Worm (Caenorhabditis elegans) whole organism, midembryonic: ENCODE data around the gene acs-22.

Experiments
- T22C8.4 ChIP-seq: fragments of 200-800 bp; sonication (Bioruptor generic); IDR thresholded peaks from 2 replicates; pipeline ENCODE4 v1.3.6; 2022; ENCODE audit warnings: missing genetic modification characterization, missing compliant biosample characterization
- flt-1 ChIP-seq: fragments of 200-800 bp; sonication (Bioruptor generic); IDR thresholded peaks from 2 replicates; pipeline ENCODE4 v1.3.6; 2022; ENCODE audit warnings: missing genetic modification characterization, missing compliant biosample characterization
- klf-2 ChIP-seq: fragments of 200-800 bp; sonication (Bioruptor generic); conservative IDR thresholded peaks from 2 replicates; pipeline ENCODE4 v1.3.6; 2022; ENCODE audit warnings: missing genetic modification reagents, missing genetic modification characterization, missing compliant biosample characterization
- med-1 ChIP-seq: sonication (generic microtip); optimal IDR thresholded peaks from 2 replicates; lab custom pipeline; 2017; ENCODE audit warnings: missing genetic modification characterization, mild to moderate bottlenecking, missing compliant biosample characterization, antibody characterized with exemption, missing genetic modification reagents; ENCODE audit not compliant: insufficient read depth
- ref-1 ChIP-seq: fragments of 200-800 bp; sonication (Bioruptor generic); conservative IDR thresholded peaks from 2 replicates; pipeline ENCODE4 v1.3.6; 2022; ENCODE audit warnings: missing genetic modification reagents, missing genetic modification characterization, missing compliant biosample characterization
- tab-1 ChIP-seq: fragments of 200-800 bp; sonication (Bioruptor generic); IDR thresholded peaks from 2 replicates; pipeline ENCODE4 v1.3.6; 2022; ENCODE audit warnings: missing genetic modification characterization, missing compliant biosample characterization
- ztf-29 ChIP-seq: fragments of 200-800 bp; sonication (Bioruptor generic); IDR thresholded peaks from 2 replicates; pipeline ENCODE4 v1.3.6; 2022; ENCODE audit warnings: missing genetic modification reagents, missing genetic modification characterization, missing compliant biosample characterization

DNA sequence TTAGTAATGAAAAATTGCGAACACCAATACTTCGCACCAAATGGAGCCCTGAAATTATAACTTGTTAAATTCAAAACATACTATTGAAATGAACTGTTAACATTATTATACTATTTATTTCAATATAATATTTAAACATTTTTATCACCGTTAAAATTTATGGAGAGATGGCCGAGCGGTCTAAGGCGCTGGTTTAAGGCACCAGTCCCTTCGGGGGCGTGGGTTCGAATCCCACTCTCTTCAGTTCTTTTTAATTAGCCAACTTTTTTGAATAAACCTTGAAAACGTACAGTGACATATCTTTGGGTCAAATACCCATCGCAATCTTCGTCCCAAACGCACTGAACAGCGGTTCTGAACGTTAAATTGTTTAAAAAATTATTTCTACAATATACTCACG, 8.4 kb downstream of the acs-22 start:
- TF ChIP-seq med-1 (no peak), T22C8.4 (no peak), flt-1 (GFP tag; lab: Robert Waterston, UW) (no peak), ztf-29 (GFP tag; lab: Robert Waterston, UW) (no peak), ref-1 (GFP tag; lab: Robert Waterston, UW) (no peak), tab-1 (no peak), klf-2 (no peak)
